Worm (Caenorhabditis elegans) whole organism, L2 larva: ENCODE results near the gene ceh-86.
A peak's percentile ranks its signal among the peaks of the same experiment; 100 is the strongest.

Experiments used
- F13H6.1 ChIP-seq: sonication (generic microtip); optimal IDR thresholded peaks from 2 replicates; lab custom pipeline; 2016; ENCODE audit warnings: missing genetic modification characterization, missing compliant biosample characterization
- Y55F3AM.14 ChIP-seq: fragments of 200-800 bp; sonication (Bioruptor generic); optimal IDR thresholded peaks from 2 replicates; lab custom pipeline; 2018; ENCODE audit warnings: mild to moderate bottlenecking, missing genetic modification characterization, missing compliant biosample characterization
- ZK546.5 ChIP-seq: sonication (generic microtip); optimal IDR thresholded peaks from 2 replicates; lab custom pipeline; 2017; ENCODE audit warnings: missing biosample characterization, missing genetic modification characterization
- ama-1 ChIP-seq: fragments of 150-350 bp; optimal IDR thresholded peaks from 2 replicates; lab custom pipeline; 2018; ENCODE audit warnings: inconsistent platforms
- dmd-4 ChIP-seq: sonication (generic microtip); optimal IDR thresholded peaks from 2 replicates; lab custom pipeline; 2017; ENCODE audit warnings: missing biosample characterization, missing genetic modification characterization
- lin-39 ChIP-seq: fragments of 150-350 bp; optimal IDR thresholded peaks from 2 replicates; lab custom pipeline; 2014; ENCODE audit warnings: missing biosample characterization, missing genetic modification reagents, missing genetic modification characterization
- nhr-12 ChIP-seq: fragments of 150-350 bp; optimal IDR thresholded peaks from 2 replicates; lab custom pipeline; 2014; ENCODE audit warnings: missing biosample characterization, missing genetic modification characterization
- nhr-21 ChIP-seq: fragments of 150-350 bp; optimal IDR thresholded peaks from 2 replicates; lab custom pipeline; 2014; ENCODE audit warnings: missing biosample characterization, missing genetic modification characterization
- nhr-23 ChIP-seq: fragments of 150-350 bp; optimal IDR thresholded peaks from 2 replicates; lab custom pipeline; 2014; ENCODE audit warnings: missing biosample characterization, missing genetic modification reagents, missing genetic modification characterization
- nhr-237 ChIP-seq: fragments of 150-350 bp; optimal IDR thresholded peaks from 2 replicates; lab custom pipeline; 2014; ENCODE audit warnings: missing biosample characterization, missing genetic modification characterization
- skn-1 ChIP-seq: sonication (generic microtip); optimal IDR thresholded peaks from 2 replicates; lab custom pipeline; 2017; ENCODE audit warnings: missing biosample characterization, missing genetic modification characterization
- unc-62 ChIP-seq: fragments of 150-350 bp; optimal IDR thresholded peaks from 2 replicates; lab custom pipeline; 2014; ENCODE audit warnings: missing biosample characterization, missing genetic modification reagents, missing genetic modification characterization
- ztf-11 ChIP-seq: sonication (generic microtip); optimal IDR thresholded peaks from 2 replicates; lab custom pipeline; 2017; ENCODE audit warnings: missing biosample characterization, missing genetic modification characterization
- ztf-4 ChIP-seq: fragments of 150-350 bp; optimal IDR thresholded peaks from 2 replicates; lab custom pipeline; 2014; ENCODE audit warnings: missing biosample characterization, missing genetic modification characterization

ce11 chrII:2452492-2452891 is 20.6 kb upstream of the ceh-86 start:
- TF ChIP-seq dmd-4 (tag; lab: Kevin White, UChicago) (no peak), nhr-237 (no peak), ztf-4 (tag; lab: Kevin White, UChicago) (no peak), unc-62 (GFP tag; lab: Kevin White, UChicago) (no peak), ama-1 (lab: Kevin White, UChicago) (peak; percentile 47), lin-39 (tag; lab: Kevin White, UChicago) (no peak), F13H6.1 (peak; percentile 36), nhr-23 (no peak), Y55F3AM.14 (GFP tag; lab: Kevin White, UChicago) (no peak), nhr-21 (tag; lab: Kevin White, UChicago) (no peak), ztf-11 (tag; lab: Kevin White, UChicago) (no peak), skn-1 (tag; lab: Kevin White, UChicago) (no peak), nhr-12 (tag; lab: Kevin White, UChicago) (no peak), ZK546.5 (no peak)
